Worm (Caenorhabditis elegans) whole organism, midembryonic: ENCODE data around the gene C33E10.1.
"Not testable (repeated sequence)": the region's sequence is repeated elsewhere in the genome, so short reads cannot be mapped to it uniquely, and the experiment has no call there.

ENCODE experiments used
- T22C8.4 ChIP-seq: fragments of 200-800 bp; sonication (Bioruptor generic); IDR thresholded peaks from 2 replicates; pipeline ENCODE4 v1.3.6; 2022; ENCODE audit warnings: missing genetic modification characterization, missing compliant biosample characterization
- tab-1 ChIP-seq: fragments of 200-800 bp; sonication (Bioruptor generic); IDR thresholded peaks from 2 replicates; pipeline ENCODE4 v1.3.6; 2022; ENCODE audit warnings: missing genetic modification characterization, missing compliant biosample characterization

DNA sequence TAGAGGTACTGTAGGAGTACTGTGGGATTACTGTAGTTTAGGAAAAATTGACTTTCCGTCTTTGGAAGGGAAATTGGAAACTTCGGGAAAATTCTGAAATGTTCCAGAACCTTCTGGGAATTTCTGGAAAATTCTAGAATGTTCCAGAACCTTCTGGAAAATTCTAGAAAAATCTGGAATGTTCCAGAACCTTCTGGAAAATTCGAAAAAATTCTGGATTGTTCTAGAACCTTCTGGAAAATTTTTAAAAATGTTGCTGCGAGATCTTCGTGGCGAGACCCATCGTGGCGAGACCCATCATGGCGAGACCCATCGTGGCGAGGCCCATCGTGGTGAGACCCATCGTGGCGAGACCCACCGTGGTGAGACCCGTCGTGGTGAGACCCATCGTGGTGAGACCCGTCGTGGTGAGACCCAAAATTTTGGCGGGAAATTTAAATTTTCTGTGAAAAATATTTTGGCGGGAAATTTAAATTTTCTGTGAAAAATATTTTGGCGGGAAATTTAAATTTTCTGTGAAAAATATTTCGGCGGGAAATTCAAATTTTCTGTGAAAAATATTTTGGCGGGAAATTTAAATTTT, 5.8 kb downstream of the C33E10.1 start, which contains the start of gene C53C11.4:
- TF ChIP-seq tab-1, T22C8.4 (GFP tag; lab: Robert Waterston, UW): not testable (repeated sequence)
